Fruit fly (Drosophila melanogaster) ovary, adult (tissue): ENCODE data around the gene CG14820.

Experiments used
- CG17801 ChIP-seq: fragments of 200-800 bp; optimal IDR thresholded peaks from 2 replicates; lab custom pipeline; 2019; ENCODE audit warnings: missing biosample characterization, mild to moderate bottlenecking, missing genetic modification characterization, moderate library complexity; ENCODE audit not compliant: partially characterized antibody

Gene CG14820

dm6 chr3L:6975875-6976274 is 43.1 kb downstream of the CG14820 start:
- no peak for TF ChIP-seq CG17801

- TF ChIP-seq CG17801 = no peak
Measured at dm6 chr3L:6976601-6977140, 43.9 kb downstream of the CG14820 start.

- TF ChIP-seq CG17801 = no peak
Measured at dm6 chr3L:6977391-6977790, 44.7 kb downstream of the CG14820 start.

- no peak for TF ChIP-seq CG17801
Measured at dm6 chr3L:6978030-6978683, 45.4 kb downstream of the CG14820 start.

dm6 chr3L:6978757-6979386 is 46.1 kb downstream of the CG14820 start:
- TF ChIP-seq CG17801 = no peak

dm6 chr3L:6979387-6980249 is 46.9 kb downstream of the CG14820 start, which contains the start of gene Galphai:
Gene Galphai, minus strand, starts transcription at chr3L:6980044.
- TF ChIP-seq CG17801 = peak; percentile 49

- TF ChIP-seq CG17801 = no peak
Measured at dm6 chr3L:6980553-6980952, 47.8 kb downstream of the CG14820 start.

- TF ChIP-seq CG17801 = no peak
Measured at dm6 chr3L:6981109-6981741, 48.5 kb downstream of the CG14820 start.

dm6 chr3L:6981823-6982222 is 49.1 kb downstream of the CG14820 start:
- no peak for TF ChIP-seq CG17801
